Worm (Caenorhabditis elegans): ENCODE measurements around the gene sru-3.

DNA sequence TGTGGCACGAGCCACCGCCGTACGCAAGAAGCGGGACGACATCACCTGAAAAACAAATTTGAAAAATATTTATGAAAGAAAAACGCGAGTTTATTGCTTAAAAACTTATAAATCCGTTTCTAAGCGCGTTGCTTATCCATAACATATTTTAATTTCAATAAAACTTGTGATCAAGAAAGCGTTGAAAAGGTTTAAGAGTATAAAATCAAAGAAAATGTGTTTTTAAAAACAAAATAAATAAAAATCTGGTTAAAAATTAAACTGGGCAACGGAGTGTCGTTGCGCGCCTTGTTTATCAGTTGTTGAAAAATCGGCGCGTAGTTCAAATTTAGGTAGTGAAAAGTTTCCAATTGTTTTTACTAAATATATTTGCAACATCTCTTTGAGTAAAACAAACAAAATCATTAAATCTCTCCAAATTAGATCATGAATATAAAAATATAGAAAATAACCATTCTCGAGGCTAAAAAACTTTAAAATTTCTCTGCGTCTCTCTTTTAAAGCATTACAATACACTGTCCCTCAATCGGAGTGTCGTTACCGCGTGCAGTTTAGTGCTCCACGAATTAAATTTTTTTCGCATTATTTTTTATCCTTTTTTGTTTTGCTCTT is 28.5 kb downstream of the sru-3 start, which contains the start of gene ndua-5:
- TF ChIP-seq R02D3.7 (tag; optimal IDR thresholded peaks at IDR 0.05) = no peak
- peak; percentile 7 for TF ChIP-seq snpc-4 (tag; optimal IDR thresholded peaks at IDR 0.05)
- peak; percentile 23 for TF ChIP-seq egl-5 (tag; optimal IDR thresholded peaks at IDR 0.05)
- TF ChIP-seq lin-39 (tag; optimal IDR thresholded peaks at IDR 0.05) = no peak
- no peak for TF ChIP-seq ceh-82 (tag; optimal IDR thresholded peaks at IDR 0.05)
- TF ChIP-seq ama-1 (optimal IDR thresholded peaks at IDR 0.05) = no peak
- TF ChIP-seq ztf-11 (tag; optimal IDR thresholded peaks at IDR 0.05) = no peak
- no peak for TF ChIP-seq nhr-11 (tag; optimal IDR thresholded peaks at IDR 0.05)
